Fruit fly (Drosophila melanogaster) whole organism, pupa: ENCODE measurements around the gene pdgy.

Source experiments
- CG10348 ChIP-seq: fragments of 200-800 bp; sonication (Bioruptor generic); IDR thresholded peaks from 2 replicates; pipeline ENCODE4 v1.3.6; 2022; ENCODE audit warnings: missing biosample characterization, missing genetic modification characterization
- CG12605 ChIP-seq: fragments of 200-800 bp; sonication (Bioruptor generic); IDR thresholded peaks from 2 replicates; pipeline ENCODE4 v1.3.6; 2022; ENCODE audit warnings: missing biosample characterization, missing genetic modification characterization
- CG13204 ChIP-seq: fragments of 200-800 bp; sonication (Bioruptor generic); optimal IDR thresholded peaks from 2 replicates; lab custom pipeline; 2018; ENCODE audit warnings: missing biosample characterization, mild to moderate bottlenecking, missing genetic modification characterization, moderate library complexity
- CG14655 ChIP-seq: fragments of 200-800 bp; sonication (Bioruptor generic); optimal IDR thresholded peaks from 3 replicates; lab custom pipeline; 2017; ENCODE audit warnings: mild to moderate bottlenecking, missing biosample characterization, missing genetic modification reagents, missing genetic modification characterization
- CG15710 ChIP-seq: fragments of 200-800 bp; sonication (Bioruptor generic); optimal IDR thresholded peaks from 2 replicates; lab custom pipeline; 2018; ENCODE audit warnings: missing biosample characterization, mild to moderate bottlenecking, missing genetic modification characterization, moderate library complexity
- CG17806 ChIP-seq: fragments of 200-800 bp; sonication (Bioruptor generic); optimal IDR thresholded peaks from 2 replicates; lab custom pipeline; 2018; ENCODE audit warnings: missing biosample characterization, mild to moderate bottlenecking, missing genetic modification characterization, moderate library complexity
- CG32121 ChIP-seq: fragments of 200-800 bp; sonication (Bioruptor generic); IDR thresholded peaks from 2 replicates; pipeline ENCODE4 v1.3.6; 2022; ENCODE audit warnings: missing biosample characterization, missing genetic modification characterization
- CG34367 ChIP-seq: fragments of 200-800 bp; sonication (Bioruptor generic); optimal IDR thresholded peaks from 2 replicates; lab custom pipeline; 2018; ENCODE audit warnings: missing biosample characterization, mild to moderate bottlenecking, missing genetic modification characterization
- CG4496 ChIP-seq: fragments of 200-800 bp; sonication (Bioruptor generic); IDR thresholded peaks from 3 replicates; pipeline ENCODE4 v1.3.6; 2022; ENCODE audit warnings: missing biosample characterization, missing genetic modification characterization
- CG8159 ChIP-seq: fragments of 200-800 bp; sonication (Bioruptor generic); optimal IDR thresholded peaks from 3 replicates; lab custom pipeline; 2018; ENCODE audit warnings: missing biosample characterization, mild to moderate bottlenecking, missing genetic modification characterization, moderate library complexity
- CG8301 ChIP-seq: fragments of 200-800 bp; sonication (Bioruptor generic); optimal IDR thresholded peaks from 2 replicates; lab custom pipeline; 2018; ENCODE audit warnings: missing biosample characterization, mild to moderate bottlenecking, missing genetic modification characterization
- CG9948 ChIP-seq: fragments of 200-800 bp; sonication (Bioruptor generic); optimal IDR thresholded peaks from 2 replicates; lab custom pipeline; 2018; ENCODE audit warnings: missing biosample characterization, mild to moderate bottlenecking, missing genetic modification characterization, moderate library complexity
- D1 ChIP-seq: fragments of 200-800 bp; sonication (Bioruptor generic); optimal IDR thresholded peaks from 2 replicates; lab custom pipeline; 2018; ENCODE audit warnings: missing biosample characterization, mild to moderate bottlenecking, missing genetic modification characterization, moderate library complexity
- EcR ChIP-seq: fragments of 200-800 bp; sonication (Bioruptor generic); optimal IDR thresholded peaks from 3 replicates; lab custom pipeline; 2019; ENCODE audit warnings: missing biosample characterization, missing genetic modification characterization, mild to moderate bottlenecking, moderate library complexity, missing genetic modification reagents
- Ets98B ChIP-seq: fragments of 200-800 bp; sonication (Bioruptor generic); IDR thresholded peaks from 2 replicates; pipeline ENCODE4 v1.3.6; 2022; ENCODE audit warnings: missing biosample characterization, missing genetic modification characterization
- Pif1A ChIP-seq: fragments of 200-800 bp; sonication (Bioruptor generic); optimal IDR thresholded peaks from 3 replicates; lab custom pipeline; 2016; ENCODE audit warnings: missing biosample characterization, missing genetic modification characterization
- Pif1B ChIP-seq: fragments of 200-800 bp; sonication (Bioruptor generic); optimal IDR thresholded peaks from 3 replicates; lab custom pipeline; 2016; ENCODE audit warnings: missing biosample characterization, missing genetic modification characterization
- Snoo ChIP-seq: fragments of 200-800 bp; sonication (Bioruptor generic); optimal IDR thresholded peaks from 3 replicates; lab custom pipeline; 2017; ENCODE audit warnings: missing biosample characterization, mild to moderate bottlenecking, missing genetic modification characterization, inconsistent platforms
- fd96Ca ChIP-seq: fragments of 200-800 bp; sonication (Bioruptor generic); IDR thresholded peaks from 3 replicates; pipeline ENCODE4 v1.3.6; 2022; ENCODE audit warnings: missing biosample characterization, missing genetic modification characterization
- gl ChIP-seq: fragments of 200-800 bp; sonication (Bioruptor generic); optimal IDR thresholded peaks from 2 replicates; lab custom pipeline; 2018; ENCODE audit warnings: missing biosample characterization, mild to moderate bottlenecking, missing genetic modification characterization
- rn ChIP-seq: fragments of 200-800 bp; sonication (Bioruptor generic); IDR thresholded peaks from 2 replicates; pipeline ENCODE4 v1.3.6; 2022; ENCODE audit warnings: missing biosample characterization, missing genetic modification characterization

Gene pdgy

DNA sequence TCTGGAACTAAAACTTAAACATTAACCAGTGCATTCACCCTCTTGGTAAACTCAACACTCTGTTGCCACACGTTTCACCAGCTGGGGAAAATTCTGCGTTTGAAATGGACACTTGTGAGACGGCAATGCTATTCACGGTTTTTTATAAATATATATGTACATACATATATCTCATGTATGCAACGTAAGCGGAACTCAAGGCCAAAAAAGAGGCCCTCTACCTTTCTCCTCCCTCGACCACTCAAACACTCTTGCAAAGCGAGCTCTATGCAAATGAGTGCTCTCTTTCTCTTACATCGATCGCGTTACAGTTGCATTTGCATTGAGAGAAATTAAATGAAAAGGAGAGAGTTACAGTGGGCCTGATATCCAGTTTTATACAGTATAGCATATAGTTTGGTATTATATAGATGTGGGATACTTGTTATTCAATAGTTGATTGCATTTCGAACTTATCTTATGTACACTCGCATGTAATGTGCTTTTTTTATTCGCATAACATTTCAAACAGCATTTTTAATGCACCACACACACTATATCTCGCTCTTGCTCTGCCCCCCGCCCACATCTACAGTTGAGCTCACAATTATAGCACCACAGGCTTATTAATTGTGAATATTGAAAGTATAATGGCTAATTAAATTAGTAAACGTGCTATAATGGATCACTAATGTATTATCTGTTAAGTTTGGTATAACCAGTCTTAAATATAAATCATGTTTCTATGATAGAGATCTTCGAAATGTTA, 1.1 kb downstream of the pdgy start:
- TF ChIP-seq D1 (tag; lab: Kevin White, UChicago) (peak; percentile 39), CG32121 (GFP tag; lab: Robert Waterston, UW) (peak; percentile 88), CG8159 (tag; lab: Kevin White, UChicago) (peak; percentile 76), rn (GFP tag; lab: Robert Waterston, UW) (peak; percentile 58), CG13204 (GFP tag; lab: Kevin White, UChicago) (no peak), fd96Ca (GFP tag; lab: Robert Waterston, UW) (peak; percentile 88), Snoo (tag; lab: Kevin White, UChicago) (peak; percentile 80), CG10348 (GFP tag; lab: Robert Waterston, UW) (peak; percentile 67), CG8301 (peak; percentile 81), CG14655 (GFP tag; lab: Kevin White, UChicago) (peak; percentile 81), CG12605 (GFP tag; lab: Robert Waterston, UW) (peak; percentile 82), Ets98B (GFP tag; lab: Robert Waterston, UW) (peak; percentile 87), EcR (GFP tag; lab: Kevin White, UChicago) (no peak), gl (tag; lab: Kevin White, UChicago) (peak; percentile 58), CG17806 (tag; lab: Kevin White, UChicago) (peak; percentile 68), Pif1A (peak; percentile 79), CG4496 (GFP tag; lab: Robert Waterston, UW) (peak; percentile 91), CG9948 (tag; lab: Kevin White, UChicago) (peak; percentile 67), CG15710 (peak; percentile 60), Pif1B (GFP tag; lab: Kevin White, UChicago) (peak; percentile 80), CG34367 (peak; percentile 72)

- TF ChIP-seq CG10348 (GFP tag; lab: Robert Waterston, UW) (no peak), CG14655 (GFP tag; lab: Kevin White, UChicago) (no peak), CG8301 (no peak), rn (GFP tag; lab: Robert Waterston, UW) (no peak), Pif1A (no peak), fd96Ca (GFP tag; lab: Robert Waterston, UW) (peak; percentile 18; the same call in 1 of the 3 replicates), CG17806 (tag; lab: Kevin White, UChicago) (no peak), CG15710 (no peak), CG8159 (tag; lab: Kevin White, UChicago) (no peak), D1 (tag; lab: Kevin White, UChicago) (no peak), EcR (GFP tag; lab: Kevin White, UChicago) (no peak), CG12605 (GFP tag; lab: Robert Waterston, UW) (no peak), CG32121 (GFP tag; lab: Robert Waterston, UW) (no peak), CG4496 (GFP tag; lab: Robert Waterston, UW) (peak; percentile 11; the same call in 2 of the 3 replicates)
- TF ChIP-seq, all 21 proteins: peak for 2
These were observed 1.9 kb downstream of the pdgy start for dm6 chrX:14951346-14951862.

DNA sequence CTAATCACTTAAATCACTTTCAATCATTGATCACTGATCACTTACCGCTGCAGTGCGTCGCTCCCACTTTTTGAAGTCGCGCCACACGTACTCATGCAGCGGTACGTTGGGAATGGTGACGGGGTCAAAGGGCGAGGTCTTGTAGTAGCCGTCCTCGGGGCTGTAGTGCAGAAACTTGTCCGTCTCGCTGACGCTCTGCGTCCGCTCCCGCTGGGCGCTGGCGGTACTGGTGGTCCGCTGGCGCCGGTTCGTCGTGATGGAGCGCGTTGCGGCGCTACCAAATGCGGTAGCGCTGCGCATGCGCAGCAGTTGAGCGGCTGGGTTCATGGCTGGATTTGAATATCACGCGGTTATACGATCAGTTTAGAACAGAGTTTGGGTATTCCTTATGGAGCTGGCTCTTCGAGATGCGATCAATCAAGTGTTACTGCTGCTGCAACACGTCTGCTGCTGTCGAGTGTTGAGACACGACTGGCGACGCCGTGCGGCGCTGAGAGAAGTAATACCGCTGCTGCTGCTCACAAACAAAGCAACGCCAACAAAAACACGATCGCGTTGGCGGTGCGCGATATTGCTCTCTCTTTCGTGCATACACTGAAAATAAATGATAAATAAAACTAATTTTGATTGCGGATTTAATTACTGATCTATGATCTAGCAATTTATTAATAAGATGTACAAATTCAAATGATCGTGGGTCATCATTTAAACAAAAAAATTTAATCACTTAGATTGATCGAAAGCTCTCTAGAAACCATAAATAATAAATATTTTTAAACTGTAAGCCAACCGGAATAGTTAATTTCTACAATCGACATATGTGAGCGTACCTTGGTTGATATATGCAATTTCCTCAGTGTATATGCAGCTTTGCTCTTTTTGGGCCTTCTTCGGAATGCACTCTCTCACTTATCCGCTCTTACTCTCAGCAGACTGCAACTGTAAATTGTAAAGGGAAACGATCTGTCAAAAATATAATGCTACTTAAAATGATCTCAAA, 2.8 kb downstream of the pdgy start:
- TF ChIP-seq D1 (tag; lab: Kevin White, UChicago), result peak; percentile 98
- TF ChIP-seq CG4496 (GFP tag; lab: Robert Waterston, UW), result peak; percentile 97
- TF ChIP-seq Pif1A, result peak; percentile 98
- TF ChIP-seq CG17806 (tag; lab: Kevin White, UChicago), result peak; percentile 97
- TF ChIP-seq CG32121 (GFP tag; lab: Robert Waterston, UW), result peak; percentile 97
- TF ChIP-seq CG9948 (tag; lab: Kevin White, UChicago), result peak; percentile 98
- peak; percentile 95 for TF ChIP-seq gl (tag; lab: Kevin White, UChicago)
- peak; percentile 99 for TF ChIP-seq CG8159 (tag; lab: Kevin White, UChicago)
- peak; percentile 99 for TF ChIP-seq Snoo (tag; lab: Kevin White, UChicago)
- TF ChIP-seq EcR (GFP tag; lab: Kevin White, UChicago), result peak; percentile 73
- peak; percentile 93 for TF ChIP-seq Ets98B (GFP tag; lab: Robert Waterston, UW)
- peak; percentile 99 for TF ChIP-seq CG15710
- TF ChIP-seq CG12605 (GFP tag; lab: Robert Waterston, UW), result peak; percentile 91
- peak; percentile 84; the same call in 2 of the 3 replicates for TF ChIP-seq fd96Ca (GFP tag; lab: Robert Waterston, UW)
- TF ChIP-seq CG14655 (GFP tag; lab: Kevin White, UChicago), result peak; percentile 100
- TF ChIP-seq Pif1B (GFP tag; lab: Kevin White, UChicago), result peak; percentile 97
- TF ChIP-seq CG10348 (GFP tag; lab: Robert Waterston, UW), result peak; percentile 88
- peak; percentile 98 for TF ChIP-seq CG34367
- TF ChIP-seq CG8301, result peak; percentile 99
- peak; percentile 84 for TF ChIP-seq rn (GFP tag; lab: Robert Waterston, UW)
- TF ChIP-seq CG13204 (GFP tag; lab: Kevin White, UChicago), result peak; percentile 96
- TF ChIP-seq, all 21 proteins: peak for 21

- TF ChIP-seq rn (GFP tag; lab: Robert Waterston, UW) (no peak), CG32121 (GFP tag; lab: Robert Waterston, UW) (no peak), Snoo (tag; lab: Kevin White, UChicago) (no peak), CG15710 (no peak), CG14655 (GFP tag; lab: Kevin White, UChicago) (no peak), CG17806 (tag; lab: Kevin White, UChicago) (no peak), Pif1B (GFP tag; lab: Kevin White, UChicago) (no peak), CG4496 (GFP tag; lab: Robert Waterston, UW) (peak; percentile 47; the same call in 1 of the 3 replicates), EcR (GFP tag; lab: Kevin White, UChicago) (peak; percentile 84), CG34367 (no peak), CG12605 (GFP tag; lab: Robert Waterston, UW) (no peak), fd96Ca (GFP tag; lab: Robert Waterston, UW) (0 out of 3 replicates have a peak, but pooled peaks have one; percentile 13)
These were observed 4.1 kb downstream of the pdgy start for dm6 chrX:14949227-14949626.
